Worm (Caenorhabditis elegans): Measurements from ENCODE around the gene B0303.11.

B0303.11 gene

DNA sequence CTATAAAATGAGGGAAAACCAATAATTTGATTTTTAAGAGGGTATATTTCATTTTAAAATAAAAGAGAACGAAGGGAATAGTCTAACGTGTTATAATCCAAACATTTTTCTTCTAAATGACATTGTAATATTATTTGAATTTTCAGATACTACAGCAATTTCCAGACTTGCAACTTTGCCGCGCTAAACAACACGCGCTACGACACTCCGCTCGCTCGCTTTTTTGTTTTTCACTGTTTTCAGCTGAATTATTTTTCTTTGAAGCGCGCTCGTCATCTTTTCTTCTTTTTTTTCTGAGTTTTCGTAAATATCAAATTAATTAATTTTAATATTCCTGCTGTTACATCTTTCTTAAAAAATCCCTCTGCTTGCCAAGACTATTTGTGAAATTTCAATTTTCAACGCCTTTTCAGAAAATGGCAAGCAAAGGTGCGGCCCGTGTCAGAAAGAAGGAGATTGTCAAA is 7.1 kb upstream of the B0303.11 start, which contains the start of gene mrpl-11 (continued):
- no peak for TF ChIP-seq cebp-1 (GFP tag; IDR thresholded peaks at IDR 0.05)
- no peak for TF ChIP-seq cebp-1 (tag; optimal IDR thresholded peaks at IDR 0.05)
- TF ChIP-seq madf-8 (GFP tag; conservative IDR thresholded peaks at IDR 0.05): peak; percentile 72
- no peak for TF ChIP-seq hlh-26 (GFP tag; conservative IDR thresholded peaks at IDR 0.05)
- no peak for TF ChIP-seq nhr-179 (tag; optimal IDR thresholded peaks at IDR 0.05)
- no peak for TF ChIP-seq nfya-2 (GFP tag; IDR thresholded peaks at IDR 0.05)
- TF ChIP-seq aptf-2 (GFP tag; conservative IDR thresholded peaks at IDR 0.05): no peak
- TF ChIP-seq hrde-1 (tag; optimal IDR thresholded peaks at IDR 0.05; ENCODE audit: borderline replicate concordance): no peak
- no peak for TF ChIP-seq atf-7 (tag; optimal IDR thresholded peaks at IDR 0.05)
- peak; percentile 93 for TF ChIP-seq madf-6 (GFP tag; IDR thresholded peaks at IDR 0.05)
- TF ChIP-seq attf-3 (GFP tag; conservative IDR thresholded peaks at IDR 0.05): peak; percentile 96
- TF ChIP-seq bed-2 (GFP tag; IDR thresholded peaks at IDR 0.05): no peak
- no peak for TF ChIP-seq D2030.7 (GFP tag; IDR thresholded peaks at IDR 0.05)
- TF ChIP-seq T07F8.4 (tag; optimal IDR thresholded peaks at IDR 0.05): no peak
- no peak for TF ChIP-seq akir-1 (GFP tag; optimal IDR thresholded peaks at IDR 0.05)
- TF ChIP-seq Y53G8AR.9 (GFP tag; conservative IDR thresholded peaks at IDR 0.05): no peak
- TF ChIP-seq xnd-1 (tag; optimal IDR thresholded peaks at IDR 0.05): peak; percentile 63
- TF ChIP-seq snpc-1.1 (tag; optimal IDR thresholded peaks at IDR 0.05; ENCODE audit: insufficient read depth): no peak
- peak; percentile 5 for TF ChIP-seq F23B12.7 (tag; optimal IDR thresholded peaks at IDR 0.05; ENCODE audit: insufficient read depth)

DNA sequence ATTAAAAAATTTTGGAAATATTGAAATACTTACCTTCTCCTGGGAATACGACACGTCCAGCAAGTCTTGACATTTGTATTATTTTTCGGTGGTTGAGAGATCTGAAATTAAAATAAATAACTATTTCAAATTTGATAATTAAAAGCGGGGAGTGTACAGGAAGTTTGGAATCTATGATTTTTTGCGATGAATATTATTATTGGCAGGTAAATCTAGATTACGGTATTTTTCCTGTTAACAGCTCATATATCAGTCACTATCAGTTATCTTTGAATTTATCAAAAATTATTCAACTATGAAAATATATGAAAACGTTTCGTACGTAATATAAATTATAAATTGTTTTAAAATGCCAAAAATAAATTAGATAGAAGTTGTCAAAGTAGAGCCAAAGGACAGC is 5.9 kb upstream of the B0303.11 start, which contains the start of gene B0303.14:
Gene B0303.14 (minus strand): TSS at position 101 of the 400 bp plus-strand sequence.
- TF ChIP-seq lag-1 (GFP tag; IDR thresholded peaks at IDR 0.05) (no peak), C06A6.2 (GFP tag; conservative IDR thresholded peaks at IDR 0.05) (no peak), madf-10 (tag; optimal IDR thresholded peaks at IDR 0.05) (no peak), nfyb-1 (GFP tag; IDR thresholded peaks at IDR 0.05) (no peak), ztf-18 (tag; optimal IDR thresholded peaks at IDR 0.05) (no peak), attf-5 (GFP tag; optimal IDR thresholded peaks at IDR 0.05) (no peak), fkh-3 (tag; optimal IDR thresholded peaks at IDR 0.05) (no peak), ztf-6 (GFP tag; IDR thresholded peaks at IDR 0.05) (no peak), dox-1 (GFP tag; IDR thresholded peaks at IDR 0.05) (no peak), hmg-1.2 (GFP tag; IDR thresholded peaks at IDR 0.05) (no peak), aptf-3 (GFP tag; IDR thresholded peaks at IDR 0.05) (no peak), ztf-25 (GFP tag; IDR thresholded peaks at IDR 0.05) (no peak)

DNA sequence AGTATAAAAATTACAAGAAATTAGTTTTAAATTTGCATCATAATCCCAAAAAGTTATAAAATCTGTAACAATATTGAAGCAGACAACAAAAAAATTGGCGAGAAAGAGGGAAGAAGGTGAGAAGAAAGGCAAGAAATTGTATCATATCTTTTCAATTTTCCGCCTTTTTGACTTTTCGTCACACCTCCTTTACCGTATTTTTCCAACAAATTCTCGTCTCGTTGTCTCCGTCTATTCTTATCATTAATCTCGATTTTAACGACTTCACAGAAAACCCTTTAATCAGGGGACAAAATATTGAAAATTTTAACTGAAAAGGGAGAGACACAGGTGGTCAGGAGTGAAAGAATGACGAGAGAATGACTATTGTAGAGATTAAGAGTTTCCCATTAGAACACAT is 2.8 kb upstream of the B0303.11 start:
- no peak for TF ChIP-seq ztf-22 (GFP tag; optimal IDR thresholded peaks at IDR 0.05)
- TF ChIP-seq pha-4 (tag; optimal IDR thresholded peaks at IDR 0.05): no peak
- no peak for TF ChIP-seq madf-8 (GFP tag; conservative IDR thresholded peaks at IDR 0.05)

DNA sequence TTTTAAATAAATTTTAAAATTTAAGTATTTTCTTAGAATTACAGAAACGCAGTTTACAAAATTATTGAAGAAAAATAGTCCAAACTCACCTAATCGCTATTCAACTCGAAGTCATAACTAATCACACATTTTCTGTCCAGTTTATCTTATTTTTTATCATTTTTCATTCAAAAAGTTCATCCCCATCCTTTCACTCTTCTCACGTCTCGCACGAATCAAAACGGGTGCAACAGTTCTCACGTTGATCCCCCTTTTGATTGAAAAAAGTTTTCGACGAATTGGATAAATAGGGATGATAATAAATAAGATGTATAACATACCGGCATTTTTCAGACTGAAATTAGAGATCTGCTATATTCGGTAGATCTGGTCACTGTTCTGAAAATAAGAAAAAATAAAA is 475 bp downstream of the B0303.11 start:
- no peak for TF ChIP-seq lin-54 (GFP tag; optimal IDR thresholded peaks at IDR 0.05)
- TF ChIP-seq K11D2.4 (GFP tag; IDR thresholded peaks at IDR 0.05): no peak
- no peak for TF ChIP-seq lir-1 (GFP tag; conservative IDR thresholded peaks at IDR 0.05)
- TF ChIP-seq ets-4 (GFP tag; optimal IDR thresholded peaks at IDR 0.05): no peak
- no peak for TF ChIP-seq snpc-3.4 (tag; optimal IDR thresholded peaks at IDR 0.05)
- no peak for TF ChIP-seq ceh-40 (GFP tag; IDR thresholded peaks at IDR 0.05)
- no peak for TF ChIP-seq F49E8.2 (tag; optimal IDR thresholded peaks at IDR 0.05; ENCODE audit: insufficient read depth)
- TF ChIP-seq lin-35 (GFP tag; optimal IDR thresholded peaks at IDR 0.05): no peak
